Fruit fly (Drosophila melanogaster): ENCODE measurements around the gene Myt1.

The Myt1 gene

dm6 chr3L:5823763-5824445, 44.5 kb upstream of the Myt1 start (continued):
- TF ChIP-seq Awh (GFP tag; IDR thresholded peaks at IDR 0.05) (peak; percentile 74), B-H2 (GFP tag; optimal IDR thresholded peaks at IDR 0.05) (no peak), vvl (GFP tag; IDR thresholded peaks at IDR 0.05) (peak; percentile 72), sc (optimal IDR thresholded peaks at IDR 0.05) (no peak), sc (GFP tag; optimal IDR thresholded peaks at IDR 0.05) (peak; percentile 91), HLH54F (GFP tag; optimal IDR thresholded peaks at IDR 0.05) (peak; percentile 57), Six4 (GFP tag; optimal IDR thresholded peaks at IDR 0.05) (peak; percentile 86), Dp (GFP tag; optimal IDR thresholded peaks at IDR 0.05) (no peak), wek (GFP tag; optimal IDR thresholded peaks at IDR 0.05) (peak; percentile 91), jumu (GFP tag; optimal IDR thresholded peaks at IDR 0.05) (peak; percentile 62), CG13424 (tag; optimal IDR thresholded peaks at IDR 0.05) (peak; percentile 68), sna (GFP tag; IDR thresholded peaks at IDR 0.05; ENCODE audit: partially characterized antibody) (no peak), CG8089 (GFP tag; optimal IDR thresholded peaks at IDR 0.05) (peak; percentile 94), CG9215 (GFP tag; IDR thresholded peaks at IDR 0.05) (no peak), NfI (GFP tag; optimal IDR thresholded peaks at IDR 0.05) (peak; percentile 57), CG12744 (GFP tag; optimal IDR thresholded peaks at IDR 0.05) (peak; percentile 71), MESR4 (GFP tag; optimal IDR thresholded peaks at IDR 0.05) (peak; percentile 30), pnt (GFP tag; optimal IDR thresholded peaks at IDR 0.05) (peak; percentile 64), slbo (GFP tag; IDR thresholded peaks at IDR 0.05) (0 out of 2 replicates have a peak, but pooled peaks have one; percentile 20), HmgZ (tag; optimal IDR thresholded peaks at IDR 0.05) (peak; percentile 76), bsh (GFP tag; optimal IDR thresholded peaks at IDR 0.05) (peak in 1 of 2 experiments; percentile 89), CG1647 (GFP tag; optimal IDR thresholded peaks at IDR 0.05) (peak; percentile 78), Sox102F (GFP tag; optimal IDR thresholded peaks at IDR 0.05) (peak; percentile 80), caup (GFP tag; optimal IDR thresholded peaks at IDR 0.05; ENCODE audit: severe bottlenecking) (peak; percentile 79), CG4404 (GFP tag; IDR thresholded peaks at IDR 0.05) (no peak), ind (GFP tag; optimal IDR thresholded peaks at IDR 0.05) (peak; percentile 44), Ada2b (GFP tag; IDR thresholded peaks at IDR 0.05) (peak; percentile 19; the same call in 1 of the 2 replicates), Dref (GFP tag; IDR thresholded peaks at IDR 0.05) (no peak), fd102C (GFP tag; optimal IDR thresholded peaks at IDR 0.05) (peak; percentile 96), Atf-2 (GFP tag; optimal IDR thresholded peaks at IDR 0.05) (peak; percentile 80), hkb (optimal IDR thresholded peaks at IDR 0.05) (no peak), hkb (GFP tag; IDR thresholded peaks at IDR 0.05) (peak; percentile 83), CG7745 (tag; optimal IDR thresholded peaks at IDR 0.05) (peak; percentile 75), dati (GFP tag; IDR thresholded peaks at IDR 0.05) (peak; percentile 26; the same call in 1 of the 2 replicates), CG14965 (GFP tag; optimal IDR thresholded peaks at IDR 0.05; ENCODE audit: borderline replicate concordance) (peak; percentile 82), CG6272 (GFP tag; IDR thresholded peaks at IDR 0.05) (no peak), Hr78 (GFP tag; optimal IDR thresholded peaks at IDR 0.05) (peak in 1 of 2 experiments; percentile 14), CG5245 (GFP tag; optimal IDR thresholded peaks at IDR 0.05) (peak; percentile 76), CG30403 (GFP tag; optimal IDR thresholded peaks at IDR 0.05) (peak; percentile 43), hth (optimal IDR thresholded peaks at IDR 0.05) (no peak), Drgx (GFP tag; IDR thresholded peaks at IDR 0.05) (no peak), CG4617 (GFP tag; optimal IDR thresholded peaks at IDR 0.05; ENCODE audit: borderline replicate concordance) (peak; percentile 38), CG2889 (GFP tag; IDR thresholded peaks at IDR 0.05) (no peak), CG16813 (GFP tag; IDR thresholded peaks at IDR 0.05; ENCODE audit: partially characterized antibody) (no peak), CG10543 (GFP tag; optimal IDR thresholded peaks at IDR 0.05) (peak; percentile 61), CTCF (GFP tag; optimal IDR thresholded peaks at IDR 0.05) (peak; percentile 68), CG31388 (GFP tag; optimal IDR thresholded peaks at IDR 0.05) (peak; percentile 54), Gsc (GFP tag; IDR thresholded peaks at IDR 0.05) (no peak), mld (GFP tag; IDR thresholded peaks at IDR 0.05; ENCODE audit: partially characterized antibody) (no peak), CG15269 (tag; optimal IDR thresholded peaks at IDR 0.05) (peak; percentile 59)

All from whole organism, embryonic.